Fruit fly (Drosophila melanogaster): Measurements from ENCODE around the gene PolA2.

DNA sequence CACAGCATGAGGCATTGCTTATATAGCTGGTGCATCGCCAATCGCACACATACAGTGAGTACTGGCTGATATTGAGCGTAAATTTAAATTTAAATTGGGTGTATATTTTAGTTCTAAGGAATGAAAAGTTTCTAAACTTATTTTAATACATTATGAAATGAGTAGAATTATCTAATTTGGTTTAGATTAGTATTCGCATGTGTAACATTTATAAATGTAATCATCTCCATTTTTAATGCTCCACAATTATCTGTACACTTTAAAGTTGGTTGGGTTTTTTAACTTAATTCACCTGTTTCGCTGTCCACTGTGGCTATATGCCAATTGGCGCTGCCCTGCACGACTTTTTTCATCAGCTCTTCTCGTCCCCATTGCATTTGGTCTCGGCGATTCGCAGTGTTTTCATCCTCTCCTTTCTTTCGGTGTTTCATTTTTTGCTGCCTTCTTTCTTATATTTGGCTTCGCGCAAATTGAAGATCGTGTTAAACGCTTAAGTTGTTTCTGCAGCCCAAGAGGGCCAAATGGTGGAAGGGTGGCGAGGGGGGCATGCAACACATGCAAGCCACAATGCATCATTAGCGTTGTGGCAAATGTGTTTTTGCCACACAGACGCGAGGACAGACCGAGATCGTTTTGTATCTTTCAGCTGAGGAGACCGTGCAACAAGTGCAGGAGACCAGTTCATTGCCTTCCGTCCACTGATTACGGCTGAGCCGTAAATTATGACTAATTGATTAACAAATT is 37.3 kb upstream of the PolA2 start:
- TF ChIP-seq CG8478 (optimal IDR thresholded peaks at IDR 0.05) (no peak), CTCF (optimal IDR thresholded peaks at IDR 0.05) (no peak)
